Worm (Caenorhabditis elegans): ENCODE data around the gene bgnt-1.4.

DNA sequence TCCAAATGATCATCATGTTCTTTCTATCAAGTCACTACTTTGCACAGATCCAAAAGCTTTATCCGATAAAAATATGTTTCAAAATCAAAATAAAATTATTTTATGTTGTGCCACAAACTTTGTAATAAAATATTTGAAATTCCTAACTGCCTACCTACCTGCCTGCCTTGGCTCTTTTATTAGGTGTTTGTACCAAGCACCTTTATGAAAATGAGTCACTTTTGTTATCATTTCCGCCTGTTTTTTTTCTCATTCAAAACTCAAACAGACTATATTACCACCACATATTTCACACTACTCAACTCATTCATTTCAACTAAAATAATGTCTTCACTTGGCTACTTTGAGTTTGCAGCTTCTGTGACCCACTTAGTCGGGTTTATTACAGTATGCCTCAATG lies 36.3 kb upstream of the bgnt-1.4 start, which contains the start of gene F39G3.4:
- TF ChIP-seq nhr-77 (tag; optimal IDR thresholded peaks at IDR 0.05) (no peak), C04F5.9 (tag; optimal IDR thresholded peaks at IDR 0.05) (no peak), ceh-8 (GFP tag; optimal IDR thresholded peaks at IDR 0.05) (no peak), fkh-10 (GFP tag; optimal IDR thresholded peaks at IDR 0.05) (no peak), unc-86 (tag; optimal IDR thresholded peaks at IDR 0.05) (no peak), nhr-19 (GFP tag; conservative IDR thresholded peaks at IDR 0.05) (no peak), lsy-2 (tag; optimal IDR thresholded peaks at IDR 0.05) (no peak), dpl-1 (GFP tag; optimal IDR thresholded peaks at IDR 0.05) (no peak), efl-1 (optimal IDR thresholded peaks at IDR 0.05) (no peak), efl-1 (GFP tag; optimal IDR thresholded peaks at IDR 0.05 in 1 of 2) (no peak), lin-39 (tag; optimal IDR thresholded peaks at IDR 0.05) (no peak), ceh-82 (tag; optimal IDR thresholded peaks at IDR 0.05) (no peak), ama-1 (optimal IDR thresholded peaks at IDR 0.05) (no peak), nhr-71 (tag; optimal IDR thresholded peaks at IDR 0.05) (no peak)

All from whole organism, L1 larva.